Worm (Caenorhabditis elegans) whole organism, L4/young adult: Measurements from ENCODE around the gene twk-34.

Source experiments
- W03F9.2 ChIP-seq: fragments of 150-350 bp; optimal IDR thresholded peaks from 2 replicates; lab custom pipeline; 2014; ENCODE audit warnings: missing biosample characterization, missing genetic modification characterization
- dao-5 ChIP-seq: sonication (generic microtip); optimal IDR thresholded peaks from 2 replicates; lab custom pipeline; 2016; ENCODE audit warnings: missing genotype, missing genetic modification characterization, moderate library complexity, missing compliant biosample characterization
- him-1 ChIP-seq: sonication (generic microtip); optimal IDR thresholded peaks from 2 replicates; lab custom pipeline; 2016; ENCODE audit warnings: missing genotype, missing genetic modification reagents, missing genetic modification characterization, missing compliant biosample characterization

- TF ChIP-seq him-1 (no peak), W03F9.2 (tag; lab: Kevin White, UChicago) (no peak), dao-5 (tag; lab: Kevin White, UChicago) (no peak)
Measured at ce11 chrV:15732209-15732608, 27.4 kb downstream of the twk-34 start, which contains the start of gene str-38.
